Worm (Caenorhabditis elegans) whole organism, young adult: Measurements from ENCODE around the gene Y23B4A.1.

Experiments
- D2030.7 ChIP-seq: fragments of 200-800 bp; sonication (Bioruptor generic); IDR thresholded peaks from 2 replicates; pipeline ENCODE4 v1.3.6; 2022; ENCODE audit warnings: missing genetic modification reagents, missing genetic modification characterization, missing compliant biosample characterization
- T26A5.8 ChIP-seq: sonication (generic microtip); optimal IDR thresholded peaks from 2 replicates; lab custom pipeline; 2016; ENCODE audit warnings: missing genetic modification characterization, missing compliant biosample characterization
- Y67H2A.10 ChIP-seq: fragments of 200-800 bp; sonication (Bioruptor generic); conservative IDR thresholded peaks from 2 replicates; pipeline ENCODE4 v1.3.6; 2022; ENCODE audit warnings: missing genetic modification reagents, missing genetic modification characterization, missing compliant biosample characterization
- Y95B8A.8 ChIP-seq: fragments of 200-800 bp; sonication (Bioruptor generic); IDR thresholded peaks from 2 replicates; pipeline ENCODE4 v1.3.6; 2022; ENCODE audit warnings: missing genetic modification reagents, missing genetic modification characterization, missing compliant biosample characterization
- dpff-1 ChIP-seq: sonication (generic microtip); optimal IDR thresholded peaks from 2 replicates; lab custom pipeline; 2017; ENCODE audit warnings: mild to moderate bottlenecking, missing genetic modification characterization, missing compliant biosample characterization
- egrh-3 ChIP-seq: fragments of 200-800 bp; sonication (Bioruptor generic); IDR thresholded peaks from 2 replicates; pipeline ENCODE4 v1.3.6; 2022; ENCODE audit warnings: missing genetic modification reagents, missing genetic modification characterization, missing compliant biosample characterization
- ekl-4 ChIP-seq: fragments of 200-800 bp; sonication (Bioruptor generic); IDR thresholded peaks from 2 replicates; pipeline ENCODE4 v1.3.6; 2022; ENCODE audit warnings: missing genetic modification reagents, missing genetic modification characterization, missing compliant biosample characterization
- hmg-20 ChIP-seq: fragments of 200-800 bp; sonication (Bioruptor generic); IDR thresholded peaks from 2 replicates; pipeline ENCODE4 v1.3.6; 2022; ENCODE audit warnings: missing genetic modification reagents, missing genetic modification characterization, missing compliant biosample characterization
- hsf-1 ChIP-seq: fragments of 200-800 bp; sonication (Bioruptor generic); IDR thresholded peaks from 2 replicates; pipeline ENCODE4 v1.3.6; 2022; ENCODE audit warnings: missing genetic modification reagents, missing genetic modification characterization, missing compliant biosample characterization
- madf-3 ChIP-seq: fragments of 200-800 bp; sonication (Bioruptor generic); IDR thresholded peaks from 2 replicates; pipeline ENCODE4 v1.3.6; 2022; ENCODE audit warnings: missing genetic modification reagents, missing genetic modification characterization, missing compliant biosample characterization
- nfya-2 ChIP-seq: fragments of 200-800 bp; sonication (Bioruptor generic); IDR thresholded peaks from 2 replicates; pipeline ENCODE4 v1.3.6; 2022; ENCODE audit warnings: missing genetic modification reagents, missing genetic modification characterization, missing compliant biosample characterization
- unc-130 ChIP-seq: sonication (generic microtip); optimal IDR thresholded peaks from 2 replicates; lab custom pipeline; 2016; ENCODE audit warnings: missing genetic modification reagents, missing genetic modification characterization, missing compliant biosample characterization
- ztf-28 ChIP-seq: fragments of 200-800 bp; sonication (Bioruptor generic); IDR thresholded peaks from 2 replicates; pipeline ENCODE4 v1.3.6; 2022; ENCODE audit warnings: missing genetic modification reagents, missing genetic modification characterization, missing compliant biosample characterization

DNA sequence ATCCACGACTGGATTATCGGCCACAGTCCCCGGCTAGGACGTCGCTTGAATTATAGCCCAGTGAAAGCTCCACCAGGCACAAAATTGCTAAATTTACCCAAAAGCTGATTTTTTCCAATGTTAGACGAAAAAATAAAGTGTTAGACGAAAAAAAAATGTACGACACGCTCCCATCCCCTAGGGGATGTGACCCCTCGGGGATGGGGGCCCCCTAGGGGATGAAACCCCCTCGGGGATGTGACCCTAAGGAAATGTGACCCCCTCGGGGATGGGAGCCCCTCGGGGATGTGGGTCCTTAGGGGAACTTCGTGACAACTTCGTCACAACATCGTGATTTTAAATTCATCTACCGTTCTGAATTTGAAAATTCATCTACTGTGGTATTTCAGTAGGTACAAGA, 11.4 kb downstream of the Y23B4A.1 start:
- TF ChIP-seq unc-130 (GFP tag; lab: Kevin White, UChicago) (no peak), egrh-3 (GFP tag; lab: Robert Waterston, UW) (no peak), ekl-4 (no peak), madf-3 (no peak), nfya-2 (GFP tag; lab: Robert Waterston, UW) (no peak), D2030.7 (no peak), Y95B8A.8 (no peak), ztf-28 (no peak), Y67H2A.10 (no peak), T26A5.8 (no peak), hmg-20 (GFP tag; lab: Robert Waterston, UW) (no peak), hsf-1 (GFP tag; lab: Robert Waterston, UW) (no peak), dpff-1 (tag; lab: Kevin White, UChicago) (no peak)
